Fruit fly (Drosophila melanogaster) whole organism, embryonic: ENCODE results near the gene Desat1.
A peak's percentile ranks its signal among the peaks of the same experiment; 100 is the strongest.

ENCODE experiments used
- Abd-B ChIP-seq: fragments of 200-800 bp; sonication (Bioruptor generic); optimal IDR thresholded peaks from 2 replicates; lab custom pipeline; 2018; ENCODE audit warnings: missing biosample characterization, mild to moderate bottlenecking, missing genetic modification characterization, moderate library complexity
- CG13424 ChIP-seq: fragments of 200-800 bp; sonication (Bioruptor generic); optimal IDR thresholded peaks from 2 replicates; lab custom pipeline; 2019; ENCODE audit warnings: missing biosample characterization, mild to moderate bottlenecking, missing genetic modification characterization, moderate library complexity
- CG13894 ChIP-seq: fragments of 200-800 bp; sonication (Bioruptor generic); optimal IDR thresholded peaks from 3 replicates; lab custom pipeline; 2018; ENCODE audit warnings: missing biosample characterization, mild to moderate bottlenecking, missing genetic modification characterization, moderate library complexity
- CG15269 ChIP-seq: fragments of 200-800 bp; sonication (Bioruptor generic); optimal IDR thresholded peaks from 2 replicates; lab custom pipeline; 2018; ENCODE audit warnings: missing biosample characterization, mild to moderate bottlenecking, missing genetic modification characterization, moderate library complexity
- CG17568 ChIP-seq: fragments of 200-800 bp; sonication (Bioruptor generic); optimal IDR thresholded peaks from 2 replicates; lab custom pipeline; 2018; ENCODE audit warnings: missing biosample characterization, mild to moderate bottlenecking, missing genetic modification characterization, moderate library complexity
- CG2199 ChIP-seq: fragments of 200-800 bp; sonication (Bioruptor generic); IDR thresholded peaks from 3 replicates; pipeline ENCODE4 v1.3.6; 2022; ENCODE audit warnings: missing biosample characterization, missing genetic modification characterization
- CG30020 ChIP-seq: fragments of 200-800 bp; optimal IDR thresholded peaks from 2 replicates; lab custom pipeline; 2019; ENCODE audit warnings: missing biosample characterization, mild to moderate bottlenecking, missing genetic modification characterization, moderate library complexity
- CG32532 ChIP-seq: fragments of 200-800 bp; sonication (Bioruptor generic); IDR thresholded peaks from 2 replicates; pipeline ENCODE4 v1.3.6; 2022; ENCODE audit warnings: missing biosample characterization, missing genetic modification characterization
- CG3407 ChIP-seq: fragments of 200-800 bp; sonication (Bioruptor generic); optimal IDR thresholded peaks from 2 replicates; lab custom pipeline; 2018; ENCODE audit warnings: missing biosample characterization, mild to moderate bottlenecking, missing genetic modification characterization
- CG34422 ChIP-seq: fragments of 200-800 bp; sonication (Bioruptor generic); IDR thresholded peaks from 3 replicates; pipeline ENCODE4 v1.3.6; 2022; ENCODE audit warnings: missing biosample characterization, missing genetic modification characterization
- CG4360 ChIP-seq: fragments of 200-800 bp; sonication (Bioruptor generic); IDR thresholded peaks from 2 replicates; pipeline ENCODE4 v1.3.6; 2022; ENCODE audit warnings: missing biosample characterization, missing genetic modification characterization
- CG4730 ChIP-seq: fragments of 200-800 bp; sonication (Bioruptor generic); IDR thresholded peaks from 2 replicates; pipeline ENCODE4 v1.3.6; 2022; ENCODE audit warnings: missing biosample characterization, missing genetic modification characterization
- CG4854 ChIP-seq: fragments of 200-800 bp; sonication (Bioruptor generic); optimal IDR thresholded peaks from 2 replicates; lab custom pipeline; 2016; ENCODE audit warnings: missing biosample characterization, missing genetic modification characterization, inconsistent platforms
- CG8089 ChIP-seq: fragments of 200-800 bp; sonication (Bioruptor generic); optimal IDR thresholded peaks from 3 replicates; lab custom pipeline; 2016; ENCODE audit warnings: missing biosample characterization, missing genetic modification characterization
- CG8478 ChIP-seq: fragments of >200 bp; optimal IDR thresholded peaks from 2 replicates; lab custom pipeline; 2018
- D19A ChIP-seq: fragments of 200-800 bp; optimal IDR thresholded peaks from 3 replicates; lab custom pipeline; 2019; ENCODE audit warnings: missing biosample characterization, mild to moderate bottlenecking, missing genetic modification characterization, moderate library complexity
- Deaf1 ChIP-seq: fragments of 200-800 bp; optimal IDR thresholded peaks from 3 replicates; lab custom pipeline; 2019; ENCODE audit warnings: missing biosample characterization, mild to moderate bottlenecking, missing genetic modification characterization, moderate library complexity
- Doc3 ChIP-seq: fragments of 200-800 bp; sonication (Bioruptor generic); IDR thresholded peaks from 3 replicates; pipeline ENCODE4 v1.3.6; 2022; ENCODE audit warnings: missing biosample characterization, missing genetic modification characterization; ENCODE audit not compliant: partially characterized antibody
- Drgx ChIP-seq: fragments of 200-800 bp; sonication (Bioruptor generic); IDR thresholded peaks from 2 replicates; pipeline ENCODE4 v1.3.6; 2022; ENCODE audit warnings: missing biosample characterization, missing genetic modification characterization
- Meics ChIP-seq: fragments of 200-800 bp; sonication (Bioruptor generic); optimal IDR thresholded peaks from 2 replicates; lab custom pipeline; 2017; ENCODE audit warnings: missing biosample characterization, mild to moderate bottlenecking, missing genetic modification characterization
- Nf-YC ChIP-seq: fragments of 200-800 bp; optimal IDR thresholded peaks from 3 replicates; lab custom pipeline; 2019; ENCODE audit warnings: missing biosample characterization, mild to moderate bottlenecking, missing genetic modification characterization, moderate library complexity
- PHDP ChIP-seq: fragments of 200-800 bp; sonication (Bioruptor generic); optimal IDR thresholded peaks from 3 replicates; lab custom pipeline; 2018; ENCODE audit warnings: missing biosample characterization, mild to moderate bottlenecking, missing genetic modification characterization, moderate library complexity
- Pdp1 ChIP-seq, 2 experiments: fragments of 200-800 bp; sonication (Bioruptor generic); optimal IDR thresholded peaks; 3 replicates each; lab custom pipeline; 2016; ENCODE audit warnings: missing biosample characterization in 2 of 2, missing genetic modification characterization in 2 of 2, mild to moderate bottlenecking in 1 of 2, moderate library complexity in 1 of 2
- Ptx1 ChIP-seq: fragments of 200-800 bp; sonication (Bioruptor generic); IDR thresholded peaks from 2 replicates; pipeline ENCODE4 v1.3.6; 2022; ENCODE audit warnings: missing biosample characterization, missing genetic modification characterization
- Spps ChIP-seq: fragments of 200-800 bp; sonication (Bioruptor generic); optimal IDR thresholded peaks from 2 replicates; lab custom pipeline; 2018; ENCODE audit warnings: missing biosample characterization, mild to moderate bottlenecking, missing genetic modification characterization
- Stat92E ChIP-seq, 3 experiments: fragments of >200 bp in 2 of 3; fragments of 200-800 bp in 1 of 3; sonication (Bioruptor generic) in 1 of 3; optimal IDR thresholded peaks; 2 replicates each; lab custom pipeline; 2017 to 2019; ENCODE audit warnings: missing biosample characterization in 3 of 3, missing genetic modification characterization in 3 of 3, mild to moderate bottlenecking in 1 of 3, moderate library complexity in 1 of 3
- Vsx1 ChIP-seq: fragments of 200-800 bp; sonication (Bioruptor generic); optimal IDR thresholded peaks from 2 replicates; lab custom pipeline; 2017; ENCODE audit warnings: missing biosample characterization, mild to moderate bottlenecking, missing genetic modification characterization, missing genetic modification reagents
- Xbp1 ChIP-seq: fragments of 200-800 bp; sonication (Bioruptor generic); optimal IDR thresholded peaks from 3 replicates; lab custom pipeline; 2016; ENCODE audit warnings: missing biosample characterization, mild to moderate bottlenecking, missing genetic modification characterization
- bbx ChIP-seq: fragments of 200-800 bp; sonication (Bioruptor generic); IDR thresholded peaks from 2 replicates; pipeline ENCODE4 v1.3.6; 2022; ENCODE audit warnings: missing biosample characterization, missing genetic modification characterization; ENCODE audit not compliant: partially characterized antibody
- bigmax ChIP-seq: fragments of 200-800 bp; sonication (Bioruptor generic); optimal IDR thresholded peaks from 2 replicates; lab custom pipeline; 2018; ENCODE audit warnings: missing biosample characterization, mild to moderate bottlenecking, missing genetic modification characterization
- cg ChIP-seq: fragments of 200-800 bp; sonication (Bioruptor generic); optimal IDR thresholded peaks from 3 replicates; lab custom pipeline; 2019; ENCODE audit warnings: missing biosample characterization, mild to moderate bottlenecking, missing genetic modification characterization, moderate library complexity
- chinmo ChIP-seq: fragments of 200-800 bp; sonication (Bioruptor generic); IDR thresholded peaks from 4 replicates; pipeline ENCODE4 v1.3.6; 2022; ENCODE audit warnings: missing biosample characterization, missing genetic modification characterization; ENCODE audit not compliant: partially characterized antibody
- ci ChIP-seq: fragments of 200-800 bp; sonication (Bioruptor generic); IDR thresholded peaks from 3 replicates; pipeline ENCODE4 v1.3.6; 2022; ENCODE audit warnings: missing biosample characterization, missing genetic modification characterization
- crol ChIP-seq: fragments of 200-800 bp; sonication (Bioruptor generic); IDR thresholded peaks from 2 replicates; pipeline ENCODE4 v1.3.6; 2022; ENCODE audit warnings: missing biosample characterization, missing genetic modification characterization
- ewg ChIP-seq: fragments of 200-800 bp; sonication (Bioruptor generic); optimal IDR thresholded peaks from 3 replicates; lab custom pipeline; 2017; ENCODE audit warnings: mild to moderate bottlenecking, missing biosample characterization, missing genetic modification reagents, missing genetic modification characterization
- gsb ChIP-seq: fragments of 200-800 bp; sonication (Bioruptor generic); IDR thresholded peaks from 2 replicates; pipeline ENCODE4 v1.3.6; 2022; ENCODE audit warnings: missing biosample characterization, missing genetic modification characterization
- her ChIP-seq: fragments of 200-800 bp; sonication (Bioruptor generic); optimal IDR thresholded peaks from 2 replicates; lab custom pipeline; 2016; ENCODE audit warnings: missing biosample characterization, missing genetic modification characterization
- jigr1 ChIP-seq: fragments of 200-800 bp; sonication (Bioruptor generic); IDR thresholded peaks from 3 replicates; pipeline ENCODE4 v1.3.6; 2022; ENCODE audit warnings: missing biosample characterization, missing genetic modification characterization
- kni ChIP-seq: fragments of 200-800 bp; sonication (Bioruptor generic); optimal IDR thresholded peaks from 3 replicates; lab custom pipeline; 2017; ENCODE audit warnings: mild to moderate bottlenecking, missing biosample characterization, missing genetic modification reagents, missing genetic modification characterization
- nom ChIP-seq: fragments of 200-800 bp; sonication (Bioruptor generic); optimal IDR thresholded peaks from 2 replicates; lab custom pipeline; 2017; ENCODE audit warnings: missing biosample characterization, missing genetic modification characterization, mild to moderate bottlenecking, moderate library complexity, missing genetic modification reagents
- row ChIP-seq: fragments of 200-800 bp; sonication (Bioruptor generic); IDR thresholded peaks from 3 replicates; pipeline ENCODE4 v1.3.6; 2022; ENCODE audit warnings: missing biosample characterization, missing genetic modification characterization
- sd ChIP-seq: fragments of 200-800 bp; sonication (Bioruptor generic); optimal IDR thresholded peaks from 3 replicates; lab custom pipeline; 2018; ENCODE audit warnings: missing biosample characterization, mild to moderate bottlenecking, missing genetic modification characterization, moderate library complexity
- sr ChIP-seq: fragments of 200-800 bp; sonication (Bioruptor generic); IDR thresholded peaks from 3 replicates; pipeline ENCODE4 v1.3.6; 2022; ENCODE audit warnings: missing biosample characterization, missing genetic modification characterization
- tna ChIP-seq: fragments of 200-800 bp; sonication (Bioruptor generic); IDR thresholded peaks from 2 replicates; pipeline ENCODE4 v1.3.6; 2022; ENCODE audit warnings: missing biosample characterization, missing genetic modification characterization; ENCODE audit not compliant: partially characterized antibody
- vvl ChIP-seq: fragments of 200-800 bp; sonication (Bioruptor generic); IDR thresholded peaks from 2 replicates; pipeline ENCODE4 v1.3.6; 2022; ENCODE audit warnings: missing biosample characterization, missing genetic modification characterization

Desat1 gene

dm6 chr3R:12451888-12452514 lies 12.6 kb downstream of the Desat1 start, which contains the start of gene CG5509:
TSS of gene CG5509 (plus strand) at chr3R:12452464.
- TF ChIP-seq Spps (tag; lab: Kevin White, UChicago): no peak
- peak; percentile 50 for TF ChIP-seq Drgx (GFP tag; lab: Robert Waterston, UW)
- peak; percentile 46; the same call in 1 of the 2 replicates for TF ChIP-seq bbx (GFP tag; lab: Robert Waterston, UW)
- TF ChIP-seq Pdp1 (GFP tag; optimal IDR thresholded peaks at IDR 0.05; lab: Kevin White, UChicago): peak in 1 of 2 experiments; percentile 59
- TF ChIP-seq Xbp1 (GFP tag; lab: Kevin White, UChicago): peak; percentile 4
- TF ChIP-seq CG8478 (lab: Kevin White, UChicago): peak; percentile 43
- TF ChIP-seq CG34422 (GFP tag; lab: Robert Waterston, UW): peak; percentile 33; the same call in 1 of the 3 replicates
- TF ChIP-seq Abd-B (GFP tag; lab: Kevin White, UChicago): no peak
- peak; percentile 26 for TF ChIP-seq sd (tag; lab: Kevin White, UChicago)
- peak; percentile 88 for TF ChIP-seq crol (GFP tag; lab: Robert Waterston, UW)
- 0 out of 3 replicates have a peak, but pooled peaks have one; percentile 20 for TF ChIP-seq row (GFP tag; lab: Robert Waterston, UW)
- 0 out of 2 replicates have a peak, but pooled peaks have one; percentile 34 for TF ChIP-seq tna (GFP tag; lab: Robert Waterston, UW)
- TF ChIP-seq sr (GFP tag; lab: Robert Waterston, UW): peak; percentile 46; the same call in 2 of the 3 replicates
- TF ChIP-seq ewg (GFP tag; lab: Kevin White, UChicago): peak; percentile 83
- TF ChIP-seq PHDP (tag; lab: Kevin White, UChicago): no peak
- no peak for TF ChIP-seq ci (GFP tag; lab: Robert Waterston, UW)
- TF ChIP-seq CG15269 (tag; lab: Kevin White, UChicago): no peak
- peak; percentile 60 for TF ChIP-seq CG4360
- peak; percentile 36 for TF ChIP-seq kni
- TF ChIP-seq nom (GFP tag; lab: Kevin White, UChicago): peak; percentile 6
- no peak for TF ChIP-seq Ptx1 (GFP tag; lab: Robert Waterston, UW)
- peak; percentile 9 for TF ChIP-seq D19A
- TF ChIP-seq Vsx1 (GFP tag; lab: Kevin White, UChicago): no peak
- no peak for TF ChIP-seq CG32532 (GFP tag; lab: Robert Waterston, UW)
- TF ChIP-seq chinmo (GFP tag; lab: Robert Waterston, UW): peak; percentile 83; the same call in 2 of the 4 replicates

dm6 chr3R:12454492-12454891 lies 15.1 kb downstream of the Desat1 start:
- TF ChIP-seq Doc3 (GFP tag; lab: Robert Waterston, UW) (no peak), Stat92E (GFP tag; optimal IDR thresholded peaks at IDR 0.05; lab: Kevin White, UChicago) (peak in 1 of 3 experiments; percentile 33), chinmo (GFP tag; lab: Robert Waterston, UW) (0 out of 4 replicates have a peak, but pooled peaks have one; percentile 65), vvl (0 out of 2 replicates have a peak, but pooled peaks have one; percentile 19), kni (peak; percentile 90), jigr1 (no peak), Meics (GFP tag; lab: Kevin White, UChicago) (no peak), bigmax (GFP tag; lab: Kevin White, UChicago) (no peak), CG30020 (no peak), gsb (GFP tag; lab: Robert Waterston, UW) (no peak), CG4854 (GFP tag; lab: Kevin White, UChicago) (no peak), CG4730 (no peak), CG13424 (tag; lab: Kevin White, UChicago) (no peak), Deaf1 (tag; lab: Kevin White, UChicago) (no peak), Nf-YC (tag; lab: Kevin White, UChicago) (peak; percentile 7), CG3407 (GFP tag; lab: Kevin White, UChicago) (no peak), Drgx (GFP tag; lab: Robert Waterston, UW) (no peak), CG17568 (no peak), CG8089 (GFP tag; lab: Kevin White, UChicago) (no peak), CG2199 (GFP tag; lab: Robert Waterston, UW) (0 out of 3 replicates have a peak, but pooled peaks have one; percentile 16), cg (no peak), CG13894 (tag; lab: Kevin White, UChicago) (no peak), her (no peak)
